Fruit fly (Drosophila melanogaster) whole organism, embryonic: ENCODE data around the gene Tctp.

ENCODE experiments used
- Bdp1 ChIP-seq: fragments of 200-800 bp; sonication (Bioruptor generic); optimal IDR thresholded peaks from 3 replicates; lab custom pipeline; 2016; ENCODE audit warnings: missing biosample characterization, missing genetic modification characterization
- BtbVII ChIP-seq: fragments of 200-800 bp; sonication (Bioruptor generic); optimal IDR thresholded peaks from 3 replicates; lab custom pipeline; 2017; ENCODE audit warnings: missing biosample characterization, mild to moderate bottlenecking, missing genetic modification characterization
- CG10147 ChIP-seq: fragments of 200-800 bp; sonication (Bioruptor generic); optimal IDR thresholded peaks from 2 replicates; lab custom pipeline; 2019; ENCODE audit warnings: missing biosample characterization, mild to moderate bottlenecking, missing genetic modification characterization, moderate library complexity
- CG10366 ChIP-seq: fragments of 200-800 bp; sonication (Bioruptor generic); IDR thresholded peaks from 2 replicates; pipeline ENCODE4 v1.3.6; 2022; ENCODE audit warnings: missing biosample characterization, missing genetic modification characterization
- CG10979 ChIP-seq: fragments of 200-800 bp; sonication (Bioruptor generic); optimal IDR thresholded peaks from 2 replicates; lab custom pipeline; 2018; ENCODE audit warnings: missing biosample characterization, mild to moderate bottlenecking, missing genetic modification characterization, moderate library complexity
- CG11085 ChIP-seq: fragments of 200-800 bp; sonication (Bioruptor generic); IDR thresholded peaks from 2 replicates; pipeline ENCODE4 v1.3.6; 2022; ENCODE audit warnings: missing biosample characterization, missing genetic modification characterization
- CG12071 ChIP-seq: fragments of 200-800 bp; sonication (Bioruptor generic); optimal IDR thresholded peaks from 3 replicates; lab custom pipeline; 2018; ENCODE audit warnings: missing biosample characterization, mild to moderate bottlenecking, missing genetic modification characterization
- CG12155 ChIP-seq: fragments of 200-800 bp; sonication (Bioruptor generic); optimal IDR thresholded peaks from 3 replicates; lab custom pipeline; 2016; ENCODE audit warnings: missing biosample characterization, missing genetic modification characterization
- CG12391 ChIP-seq: fragments of 200-800 bp; sonication (Bioruptor generic); optimal IDR thresholded peaks from 3 replicates; lab custom pipeline; 2018; ENCODE audit warnings: missing biosample characterization, mild to moderate bottlenecking, missing genetic modification characterization, moderate library complexity
- CG12769 ChIP-seq: fragments of 200-800 bp; sonication (Bioruptor generic); optimal IDR thresholded peaks from 2 replicates; lab custom pipeline; 2019; ENCODE audit warnings: missing biosample characterization, mild to moderate bottlenecking, missing genetic modification characterization, moderate library complexity
- CG14050 ChIP-seq: fragments of 200-800 bp; sonication (Bioruptor generic); IDR thresholded peaks from 3 replicates; pipeline ENCODE4 v1.3.6; 2022; ENCODE audit warnings: missing biosample characterization, missing genetic modification characterization
- CG15011 ChIP-seq: fragments of 200-800 bp; sonication (Bioruptor generic); optimal IDR thresholded peaks from 3 replicates; lab custom pipeline; 2018; ENCODE audit warnings: missing biosample characterization, mild to moderate bottlenecking, missing genetic modification characterization
- CG15269 ChIP-seq: fragments of 200-800 bp; sonication (Bioruptor generic); optimal IDR thresholded peaks from 2 replicates; lab custom pipeline; 2018; ENCODE audit warnings: missing biosample characterization, mild to moderate bottlenecking, missing genetic modification characterization, moderate library complexity
- CG1792 ChIP-seq: fragments of 200-800 bp; sonication (Bioruptor generic); optimal IDR thresholded peaks from 2 replicates; lab custom pipeline; 2016; ENCODE audit warnings: missing biosample characterization, missing genetic modification characterization
- CG18764 ChIP-seq: fragments of 200-800 bp; sonication (Bioruptor generic); optimal IDR thresholded peaks from 3 replicates; lab custom pipeline; 2016; ENCODE audit warnings: missing biosample characterization, missing genetic modification characterization
- CG2120 ChIP-seq: fragments of 200-800 bp; sonication (Bioruptor generic); optimal IDR thresholded peaks from 3 replicates; lab custom pipeline; 2016; ENCODE audit warnings: missing biosample characterization, missing genetic modification characterization
- CG2199 ChIP-seq: fragments of 200-800 bp; sonication (Bioruptor generic); IDR thresholded peaks from 3 replicates; pipeline ENCODE4 v1.3.6; 2022; ENCODE audit warnings: missing biosample characterization, missing genetic modification characterization
- CG4360 ChIP-seq: fragments of 200-800 bp; sonication (Bioruptor generic); IDR thresholded peaks from 2 replicates; pipeline ENCODE4 v1.3.6; 2022; ENCODE audit warnings: missing biosample characterization, missing genetic modification characterization
- CG4424 ChIP-seq: fragments of 200-800 bp; sonication (Bioruptor generic); optimal IDR thresholded peaks from 3 replicates; lab custom pipeline; 2016; ENCODE audit warnings: missing biosample characterization, missing genetic modification characterization
- CG5953 ChIP-seq: fragments of 200-800 bp; sonication (Bioruptor generic); IDR thresholded peaks from 2 replicates; pipeline ENCODE4 v1.3.6; 2022; ENCODE audit warnings: missing biosample characterization, missing genetic modification characterization
- CG8281 ChIP-seq: fragments of 200-800 bp; sonication (Bioruptor generic); optimal IDR thresholded peaks from 2 replicates; lab custom pipeline; 2018; ENCODE audit warnings: missing biosample characterization, mild to moderate bottlenecking, missing genetic modification characterization, moderate library complexity
- CG8478 ChIP-seq: fragments of >200 bp; optimal IDR thresholded peaks from 2 replicates; lab custom pipeline; 2018
- CG9727 ChIP-seq: fragments of 200-800 bp; sonication (Bioruptor generic); optimal IDR thresholded peaks from 3 replicates; lab custom pipeline; 2017; ENCODE audit warnings: missing biosample characterization, mild to moderate bottlenecking, missing genetic modification characterization
- CkIIα-i1 ChIP-seq: fragments of 200-800 bp; sonication (Bioruptor generic); IDR thresholded peaks from 2 replicates; pipeline ENCODE4 v1.3.6; 2022; ENCODE audit warnings: missing biosample characterization, missing genetic modification characterization
- CrebB ChIP-seq: fragments of 200-800 bp; sonication (Bioruptor generic); optimal IDR thresholded peaks from 3 replicates; lab custom pipeline; 2018; ENCODE audit warnings: missing biosample characterization, mild to moderate bottlenecking, missing genetic modification characterization
- Dbx ChIP-seq: fragments of 200-800 bp; sonication (Bioruptor generic); IDR thresholded peaks from 3 replicates; pipeline ENCODE4 v1.3.6; 2022; ENCODE audit warnings: missing biosample characterization, missing genetic modification characterization
- ERR ChIP-seq: fragments of 200-800 bp; sonication (Bioruptor generic); optimal IDR thresholded peaks from 2 replicates; lab custom pipeline; 2016; ENCODE audit warnings: missing biosample characterization, missing genetic modification characterization
- Ets65A ChIP-seq: fragments of 200-800 bp; sonication (Bioruptor generic); peaks from one replicate; lab custom pipeline; 2016; ENCODE audit warnings: missing biosample characterization, missing genetic modification characterization
- H2.0 ChIP-seq: fragments of 200-800 bp; sonication (Bioruptor generic); IDR thresholded peaks from 2 replicates; pipeline ENCODE4 v1.3.6; 2022; ENCODE audit warnings: missing biosample characterization, missing genetic modification characterization
- HmgD ChIP-seq: fragments of 200-800 bp; sonication (Bioruptor generic); optimal IDR thresholded peaks from 3 replicates; lab custom pipeline; 2016; ENCODE audit warnings: missing biosample characterization, missing genetic modification characterization
- HmgZ ChIP-seq: fragments of 200-800 bp; sonication (Bioruptor generic); optimal IDR thresholded peaks from 2 replicates; lab custom pipeline; 2018; ENCODE audit warnings: missing biosample characterization, mild to moderate bottlenecking, missing genetic modification characterization
- Hsf ChIP-seq: fragments of 200-800 bp; sonication (Bioruptor generic); optimal IDR thresholded peaks from 3 replicates; lab custom pipeline; 2016; ENCODE audit warnings: missing biosample characterization, missing genetic modification characterization
- Nf-YA ChIP-seq: fragments of 200-800 bp; sonication (Bioruptor generic); IDR thresholded peaks from 2 replicates; pipeline ENCODE4 v1.3.6; 2022; ENCODE audit warnings: missing biosample characterization, missing genetic modification characterization
- Poxn ChIP-seq: fragments of 200-800 bp; sonication (Bioruptor generic); IDR thresholded peaks from 2 replicates; pipeline ENCODE4 v1.3.6; 2022; ENCODE audit warnings: missing biosample characterization, missing genetic modification characterization
- Rx ChIP-seq: fragments of 200-800 bp; sonication (Bioruptor generic); IDR thresholded peaks from 2 replicates; pipeline ENCODE4 v1.3.6; 2022; ENCODE audit warnings: missing biosample characterization, missing genetic modification characterization
- ato ChIP-seq: fragments of 200-800 bp; sonication (Bioruptor generic); IDR thresholded peaks from 2 replicates; pipeline ENCODE4 v1.3.6; 2022; ENCODE audit warnings: missing biosample characterization, missing genetic modification characterization; ENCODE audit not compliant: partially characterized antibody
- cad ChIP-seq: fragments of >200 bp; optimal IDR thresholded peaks from 2 replicates; lab custom pipeline; 2017; ENCODE audit warnings: missing biosample characterization, missing genetic modification characterization
- chinmo ChIP-seq: fragments of 200-800 bp; sonication (Bioruptor generic); IDR thresholded peaks from 4 replicates; pipeline ENCODE4 v1.3.6; 2022; ENCODE audit warnings: missing biosample characterization, missing genetic modification characterization; ENCODE audit not compliant: partially characterized antibody
- dysf ChIP-seq: fragments of 200-800 bp; sonication (Bioruptor generic); IDR thresholded peaks from 3 replicates; pipeline ENCODE4 v1.3.6; 2022; ENCODE audit warnings: missing biosample characterization, missing genetic modification characterization
- fd64A ChIP-seq: fragments of 200-800 bp; sonication (Bioruptor generic); optimal IDR thresholded peaks from 3 replicates; lab custom pipeline; 2018; ENCODE audit warnings: missing biosample characterization, mild to moderate bottlenecking, missing genetic modification characterization
- grn ChIP-seq: fragments of 200-800 bp; sonication (Bioruptor generic); optimal IDR thresholded peaks from 3 replicates; lab custom pipeline; 2017; ENCODE audit warnings: missing biosample characterization, missing genetic modification characterization
- ind ChIP-seq: fragments of 200-800 bp; sonication (Bioruptor generic); optimal IDR thresholded peaks from 3 replicates; lab custom pipeline; 2016; ENCODE audit warnings: missing biosample characterization, missing genetic modification characterization
- jumu ChIP-seq: fragments of 200-800 bp; sonication (Bioruptor generic); optimal IDR thresholded peaks from 3 replicates; lab custom pipeline; 2016; ENCODE audit warnings: missing biosample characterization, missing genetic modification characterization
- mam ChIP-seq: fragments of 200-800 bp; sonication (Bioruptor generic); optimal IDR thresholded peaks from 3 replicates; lab custom pipeline; 2016; ENCODE audit warnings: missing biosample characterization, missing genetic modification characterization
- mirr ChIP-seq: fragments of 200-800 bp; sonication (Bioruptor generic); optimal IDR thresholded peaks from 3 replicates; lab custom pipeline; 2018; ENCODE audit warnings: missing biosample characterization, mild to moderate bottlenecking, missing genetic modification characterization
- psq ChIP-seq: fragments of 200-800 bp; sonication (Bioruptor generic); optimal IDR thresholded peaks from 2 replicates; lab custom pipeline; 2017; ENCODE audit warnings: missing biosample characterization, missing genetic modification characterization
- salm ChIP-seq: fragments of 200-800 bp; sonication (Bioruptor generic); optimal IDR thresholded peaks from 2 replicates; lab custom pipeline; 2018; ENCODE audit warnings: missing biosample characterization, mild to moderate bottlenecking, missing genetic modification characterization
- slou ChIP-seq: fragments of 200-800 bp; sonication (Bioruptor generic); optimal IDR thresholded peaks from 3 replicates; lab custom pipeline; 2016; ENCODE audit warnings: missing biosample characterization, missing genetic modification characterization
- tin ChIP-seq: fragments of 200-800 bp; sonication (Bioruptor generic); optimal IDR thresholded peaks from 3 replicates; lab custom pipeline; 2016; ENCODE audit warnings: missing biosample characterization, missing genetic modification characterization
- tna ChIP-seq: fragments of 200-800 bp; sonication (Bioruptor generic); IDR thresholded peaks from 2 replicates; pipeline ENCODE4 v1.3.6; 2022; ENCODE audit warnings: missing biosample characterization, missing genetic modification characterization; ENCODE audit not compliant: partially characterized antibody
- unc-4 ChIP-seq: fragments of 200-800 bp; sonication (Bioruptor generic); IDR thresholded peaks from 2 replicates; pipeline ENCODE4 v1.3.6; 2022; ENCODE audit warnings: missing biosample characterization, missing genetic modification characterization; ENCODE audit not compliant: partially characterized antibody
- unpg ChIP-seq: fragments of 200-800 bp; sonication (Bioruptor generic); optimal IDR thresholded peaks from 3 replicates; lab custom pipeline; 2018; ENCODE audit warnings: missing biosample characterization, mild to moderate bottlenecking, missing genetic modification characterization, moderate library complexity
- wor ChIP-seq: fragments of 200-800 bp; sonication (Bioruptor generic); IDR thresholded peaks from 2 replicates; pipeline ENCODE4 v1.3.6; 2022; ENCODE audit warnings: missing biosample characterization, missing genetic modification characterization
- zen2 ChIP-seq: fragments of 200-800 bp; sonication (Bioruptor generic); IDR thresholded peaks from 3 replicates; pipeline ENCODE4 v1.3.6; 2022; ENCODE audit warnings: missing biosample characterization, missing genetic modification characterization; ENCODE audit not compliant: partially characterized antibody

Tctp gene

DNA sequence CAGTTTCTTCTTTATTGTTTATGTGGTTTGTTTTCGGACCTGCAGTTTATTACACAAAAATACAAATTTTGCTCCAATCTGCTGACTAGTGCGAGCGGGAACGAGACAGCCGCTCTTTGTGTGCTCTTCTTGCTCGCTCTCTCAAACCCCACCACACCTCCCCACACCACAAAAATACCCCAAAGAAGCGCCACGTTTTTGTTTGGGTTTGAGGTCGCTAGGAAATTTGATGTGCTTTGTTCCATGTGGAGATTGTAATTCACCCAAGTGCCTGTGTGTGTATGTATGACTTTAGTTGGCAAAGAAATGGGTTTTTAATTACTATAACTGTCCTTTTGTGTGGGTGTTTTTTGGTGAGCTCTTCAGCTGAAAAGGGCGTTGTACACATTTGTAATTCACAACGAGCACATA, 12.0 kb upstream of the Tctp start (continued):
- TF ChIP-seq CG9727 (GFP tag; lab: Kevin White, UChicago) (no peak), unpg (GFP tag; lab: Kevin White, UChicago) (no peak), jumu (GFP tag; lab: Kevin White, UChicago) (no peak), tna (GFP tag; lab: Robert Waterston, UW) (peak; percentile 13; the same call in 1 of the 2 replicates), ind (no peak), CG18764 (no peak), CG10366 (GFP tag; lab: Robert Waterston, UW) (no peak), CG15269 (no peak), H2.0 (GFP tag; lab: Robert Waterston, UW) (no peak), Bdp1 (no peak), Rx (no peak), ato (GFP tag; lab: Robert Waterston, UW) (no peak), CG4424 (no peak), CkIIα-i1 (GFP tag; lab: Robert Waterston, UW) (no peak), Poxn (GFP tag; lab: Robert Waterston, UW) (no peak), CG4360 (GFP tag; lab: Robert Waterston, UW) (no peak), fd64A (no peak), CG2199 (GFP tag; lab: Robert Waterston, UW) (peak; percentile 67; the same call in 1 of the 3 replicates), grn (GFP tag; lab: Kevin White, UChicago) (no peak), Dbx (no peak), CG12391 (no peak), CG10979 (tag; lab: Kevin White, UChicago) (no peak), CG5953 (GFP tag; lab: Robert Waterston, UW) (no peak), CG11085 (GFP tag; lab: Robert Waterston, UW) (no peak), CG15011 (GFP tag; lab: Kevin White, UChicago) (no peak), tin (no peak), CG12071 (peak; percentile 50), zen2 (GFP tag; lab: Robert Waterston, UW) (no peak), ERR (GFP tag; lab: Kevin White, UChicago) (no peak)

DNA sequence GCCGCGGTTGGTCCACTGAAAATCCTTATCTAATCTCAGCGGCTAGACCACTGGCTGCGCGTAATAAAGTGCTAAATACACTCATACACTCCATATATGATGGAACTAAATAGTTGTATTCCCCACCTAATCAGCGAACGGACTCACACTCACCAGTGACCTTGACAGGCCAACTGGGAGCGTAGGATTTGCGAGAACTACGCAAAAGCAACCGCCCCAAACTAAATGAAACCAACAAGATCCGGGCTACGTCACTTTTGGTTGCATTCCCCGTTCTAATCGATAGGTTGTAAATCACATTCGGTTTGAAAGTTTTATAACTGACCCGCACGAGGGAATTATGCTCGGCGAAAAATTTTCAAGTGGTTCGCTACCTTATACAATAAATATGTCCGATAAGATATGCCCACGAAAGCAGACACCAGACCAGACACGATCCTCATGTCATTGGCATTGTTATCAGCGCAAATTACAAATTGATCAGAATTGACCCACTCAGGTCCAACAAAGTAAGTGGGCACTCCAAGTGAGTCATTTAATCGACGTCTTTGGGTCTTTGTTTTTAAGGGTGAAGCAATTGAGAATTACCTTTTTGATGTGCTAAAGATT, 10.7 kb upstream of the Tctp start:
- TF ChIP-seq HmgD (GFP tag; lab: Kevin White, UChicago), result no peak
- no peak for TF ChIP-seq CrebB (tag; lab: Kevin White, UChicago)
- TF ChIP-seq slou (GFP tag; lab: Kevin White, UChicago), result no peak
- peak; percentile 32 for TF ChIP-seq BtbVII (GFP tag; lab: Kevin White, UChicago)
- no peak for TF ChIP-seq HmgZ (tag; lab: Kevin White, UChicago)
- TF ChIP-seq salm (tag; lab: Kevin White, UChicago), result peak; percentile 11
- TF ChIP-seq CG1792, result no peak
- no peak for TF ChIP-seq CG8478
- TF ChIP-seq CG8281 (tag; lab: Kevin White, UChicago), result no peak
- no peak for TF ChIP-seq CG14050 (GFP tag; lab: Robert Waterston, UW)
- no peak for TF ChIP-seq cad (GFP tag; lab: Kevin White, UChicago)
- TF ChIP-seq CG12769 (tag; lab: Kevin White, UChicago), result peak; percentile 6
- TF ChIP-seq mirr (GFP tag; lab: Kevin White, UChicago), result peak; percentile 86
- TF ChIP-seq mam, result no peak
- TF ChIP-seq dysf (GFP tag; lab: Robert Waterston, UW), result no peak
- TF ChIP-seq unc-4 (GFP tag; lab: Robert Waterston, UW), result no peak
- no peak for TF ChIP-seq wor
- TF ChIP-seq Nf-YA, result no peak
- TF ChIP-seq Hsf, result no peak
- TF ChIP-seq CG2120 (GFP tag; lab: Kevin White, UChicago), result no peak
- TF ChIP-seq Ets65A (GFP tag; lab: Kevin White, UChicago), result peak; percentile 25
- no peak for TF ChIP-seq psq (GFP tag; lab: Kevin White, UChicago)
- TF ChIP-seq ERR (GFP tag; lab: Kevin White, UChicago), result no peak
- no peak for TF ChIP-seq chinmo
- TF ChIP-seq CG12155, result no peak
- no peak for TF ChIP-seq CG10147 (GFP tag; lab: Kevin White, UChicago)
